Worm (Caenorhabditis elegans) whole organism, L2 larva: ENCODE results near the gene fkh-7.

Experiments used
- C34F6.9 ChIP-seq: fragments of 150-350 bp; optimal IDR thresholded peaks from 2 replicates; lab custom pipeline; 2014; ENCODE audit warnings: missing biosample characterization, missing genetic modification characterization
- aly-2 ChIP-seq: fragments of 150-350 bp; optimal IDR thresholded peaks from 2 replicates; lab custom pipeline; 2014; ENCODE audit warnings: missing biosample characterization, missing genetic modification characterization
- ama-1 ChIP-seq: fragments of 150-350 bp; optimal IDR thresholded peaks from 2 replicates; lab custom pipeline; 2018; ENCODE audit warnings: inconsistent platforms
- ceh-16 ChIP-seq: fragments of 150-350 bp; optimal IDR thresholded peaks from 2 replicates; lab custom pipeline; 2014; ENCODE audit warnings: missing biosample characterization, missing genetic modification characterization
- mdl-1 ChIP-seq, 2 experiments: fragments of 150-350 bp in 1 of 2; sonication (generic microtip) in 1 of 2; optimal IDR thresholded peaks; 2 replicates each; lab custom pipeline; 2017; ENCODE audit warnings: missing biosample characterization in 2 of 2, missing genetic modification characterization in 2 of 2
- nhr-12 ChIP-seq: fragments of 150-350 bp; optimal IDR thresholded peaks from 2 replicates; lab custom pipeline; 2014; ENCODE audit warnings: missing biosample characterization, missing genetic modification characterization
- nhr-237 ChIP-seq: fragments of 150-350 bp; optimal IDR thresholded peaks from 2 replicates; lab custom pipeline; 2014; ENCODE audit warnings: missing biosample characterization, missing genetic modification characterization
- nhr-25 ChIP-seq: fragments of 150-350 bp; sonication (generic microtip); optimal IDR thresholded peaks from 3 replicates; lab custom pipeline; 2014; ENCODE audit warnings: missing biosample characterization, missing genetic modification characterization
- snpc-4 ChIP-seq: fragments of 150-350 bp; optimal IDR thresholded peaks from 2 replicates; lab custom pipeline; 2014; ENCODE audit warnings: missing biosample characterization, missing genetic modification characterization
- unc-55 ChIP-seq: fragments of 150-350 bp; sonication (generic microtip); optimal IDR thresholded peaks from 3 replicates; lab custom pipeline; 2014; ENCODE audit warnings: missing biosample characterization, missing genetic modification reagents, missing genetic modification characterization
- unc-62 ChIP-seq: fragments of 150-350 bp; optimal IDR thresholded peaks from 2 replicates; lab custom pipeline; 2014; ENCODE audit warnings: missing biosample characterization, missing genetic modification reagents, missing genetic modification characterization
- zag-1 ChIP-seq: fragments of 150-350 bp; optimal IDR thresholded peaks from 2 replicates; lab custom pipeline; 2014; ENCODE audit warnings: missing biosample characterization, missing genetic modification characterization

- TF ChIP-seq snpc-4 (tag; lab: Kevin White, UChicago) (no peak), aly-2 (no peak), unc-55 (GFP tag; lab: Kevin White, UChicago) (no peak), mdl-1 (tag; optimal IDR thresholded peaks at IDR 0.05; lab: Kevin White, UChicago) (no peak), unc-62 (no peak), zag-1 (tag; lab: Kevin White, UChicago) (no peak), ama-1 (lab: Kevin White, UChicago) (no peak), ceh-16 (tag; lab: Kevin White, UChicago) (no peak), nhr-25 (no peak), nhr-12 (tag; lab: Kevin White, UChicago) (no peak), C34F6.9 (no peak), nhr-237 (tag; lab: Kevin White, UChicago) (no peak)
Measured at ce11 chrIV:5541285-5541684, 43.2 kb upstream of the fkh-7 start, which contains the start of gene tebp-2.
